Fruit fly (Drosophila melanogaster) whole organism, embryonic: Measurements from ENCODE around the gene Prp16.

ENCODE experiments used
- Bdp1 ChIP-seq: fragments of 200-800 bp; sonication (Bioruptor generic); optimal IDR thresholded peaks from 3 replicates; lab custom pipeline; 2016; ENCODE audit warnings: missing biosample characterization, missing genetic modification characterization
- CG11456 ChIP-seq: fragments of 200-800 bp; sonication (Bioruptor generic); IDR thresholded peaks from 3 replicates; pipeline ENCODE4 v1.3.6; 2022; ENCODE audit warnings: missing biosample characterization, missing genetic modification characterization
- CG11723 ChIP-seq: fragments of 200-800 bp; sonication (Bioruptor generic); optimal IDR thresholded peaks from 2 replicates; lab custom pipeline; 2017; ENCODE audit warnings: missing biosample characterization, mild to moderate bottlenecking, missing genetic modification characterization
- CG12769 ChIP-seq: fragments of 200-800 bp; sonication (Bioruptor generic); optimal IDR thresholded peaks from 2 replicates; lab custom pipeline; 2019; ENCODE audit warnings: missing biosample characterization, mild to moderate bottlenecking, missing genetic modification characterization, moderate library complexity
- CG13775 ChIP-seq: fragments of 200-800 bp; sonication (Bioruptor generic); optimal IDR thresholded peaks from 3 replicates; lab custom pipeline; 2017; ENCODE audit warnings: missing biosample characterization, mild to moderate bottlenecking, missing genetic modification characterization
- CG13894 ChIP-seq: fragments of 200-800 bp; sonication (Bioruptor generic); optimal IDR thresholded peaks from 3 replicates; lab custom pipeline; 2018; ENCODE audit warnings: missing biosample characterization, mild to moderate bottlenecking, missing genetic modification characterization, moderate library complexity
- CG14965 ChIP-seq: fragments of 200-800 bp; sonication (Bioruptor generic); optimal IDR thresholded peaks from 2 replicates; lab custom pipeline; 2016; ENCODE audit warnings: missing biosample characterization, missing genetic modification characterization, borderline replicate concordance
- CG17385 ChIP-seq: fragments of 200-800 bp; sonication (Bioruptor generic); optimal IDR thresholded peaks from 3 replicates; lab custom pipeline; 2018; ENCODE audit warnings: missing biosample characterization, mild to moderate bottlenecking, missing genetic modification characterization
- CG1792 ChIP-seq: fragments of 200-800 bp; sonication (Bioruptor generic); optimal IDR thresholded peaks from 2 replicates; lab custom pipeline; 2016; ENCODE audit warnings: missing biosample characterization, missing genetic modification characterization
- CG18599 ChIP-seq: fragments of 200-800 bp; sonication (Bioruptor generic); optimal IDR thresholded peaks from 3 replicates; lab custom pipeline; 2017; ENCODE audit warnings: missing biosample characterization, missing genetic modification characterization, mild to moderate bottlenecking, moderate library complexity, missing genetic modification reagents
- CG2202 ChIP-seq: fragments of 200-800 bp; sonication (Bioruptor generic); optimal IDR thresholded peaks from 2 replicates; lab custom pipeline; 2018; ENCODE audit warnings: missing biosample characterization, mild to moderate bottlenecking, missing genetic modification characterization
- CG3065 ChIP-seq: fragments of 200-800 bp; sonication (Bioruptor generic); optimal IDR thresholded peaks from 2 replicates; lab custom pipeline; 2016; ENCODE audit warnings: missing biosample characterization, missing genetic modification characterization
- CG32767 ChIP-seq: fragments of 200-800 bp; sonication (Bioruptor generic); IDR thresholded peaks from 2 replicates; pipeline ENCODE4 v1.3.6; 2022; ENCODE audit warnings: missing biosample characterization, missing genetic modification characterization
- CG3281 ChIP-seq: fragments of 200-800 bp; sonication (Bioruptor generic); optimal IDR thresholded peaks from 3 replicates; lab custom pipeline; 2017; ENCODE audit warnings: missing biosample characterization, mild to moderate bottlenecking, missing genetic modification characterization
- CG34422 ChIP-seq: fragments of 200-800 bp; sonication (Bioruptor generic); IDR thresholded peaks from 3 replicates; pipeline ENCODE4 v1.3.6; 2022; ENCODE audit warnings: missing biosample characterization, missing genetic modification characterization
- CG42726 ChIP-seq: fragments of 200-800 bp; sonication (Bioruptor generic); IDR thresholded peaks from 2 replicates; pipeline ENCODE4 v1.3.6; 2022; ENCODE audit warnings: missing biosample characterization, missing genetic modification characterization; ENCODE audit not compliant: partially characterized antibody
- CG5180 ChIP-seq: fragments of 200-800 bp; sonication (Bioruptor generic); optimal IDR thresholded peaks from 3 replicates; lab custom pipeline; 2017; ENCODE audit warnings: missing biosample characterization, missing genetic modification characterization, mild to moderate bottlenecking, moderate library complexity, missing genetic modification reagents
- CG7745 ChIP-seq: fragments of 200-800 bp; sonication (Bioruptor generic); optimal IDR thresholded peaks from 2 replicates; lab custom pipeline; 2018; ENCODE audit warnings: missing biosample characterization, mild to moderate bottlenecking, missing genetic modification characterization, moderate library complexity
- CG8944 ChIP-seq: fragments of 200-800 bp; sonication (Bioruptor generic); optimal IDR thresholded peaks from 3 replicates; lab custom pipeline; 2016; ENCODE audit warnings: missing biosample characterization, missing genetic modification characterization
- D ChIP-seq, 2 experiments: fragments of 200-800 bp in 1 of 2; fragments of >200 bp in 1 of 2; sonication (Bioruptor generic) in 1 of 2; optimal IDR thresholded peaks; 2 replicates in 1 of 2; 3 replicates in 1 of 2; lab custom pipeline; 2017; ENCODE audit warnings: mild to moderate bottlenecking in 1 of 2, missing biosample characterization in 1 of 2, missing genetic modification characterization in 1 of 2, missing genetic modification reagents in 1 of 2
- E2f1 ChIP-seq: fragments of 200-800 bp; sonication (Bioruptor generic); IDR thresholded peaks from 2 replicates; pipeline ENCODE4 v1.3.6; 2022; ENCODE audit warnings: missing biosample characterization, missing genetic modification characterization
- Ets97D ChIP-seq: fragments of 200-800 bp; sonication (Bioruptor generic); optimal IDR thresholded peaks from 3 replicates; lab custom pipeline; 2016; ENCODE audit warnings: missing biosample characterization, missing genetic modification characterization
- Gsc ChIP-seq: fragments of 200-800 bp; sonication (Bioruptor generic); IDR thresholded peaks from 2 replicates; pipeline ENCODE4 v1.3.6; 2022; ENCODE audit warnings: missing biosample characterization, missing genetic modification characterization
- Hr39 ChIP-seq: fragments of >200 bp; optimal IDR thresholded peaks from 2 replicates; lab custom pipeline; 2017
- Hr78 ChIP-seq, 2 experiments: fragments of 200-800 bp in 1 of 2; fragments of >200 bp in 1 of 2; sonication (Bioruptor generic) in 1 of 2; optimal IDR thresholded peaks; 2 replicates each; lab custom pipeline; 2017 to 2019; ENCODE audit warnings: missing biosample characterization in 2 of 2, missing genetic modification characterization in 2 of 2, mild to moderate bottlenecking in 1 of 2, moderate library complexity in 1 of 2
- Hsf ChIP-seq: fragments of 200-800 bp; sonication (Bioruptor generic); optimal IDR thresholded peaks from 3 replicates; lab custom pipeline; 2016; ENCODE audit warnings: missing biosample characterization, missing genetic modification characterization
- Oaz ChIP-seq: fragments of 200-800 bp; sonication (Bioruptor generic); IDR thresholded peaks from 2 replicates; pipeline ENCODE4 v1.3.6; 2022; ENCODE audit warnings: missing biosample characterization, missing genetic modification characterization
- Scr ChIP-seq: fragments of 200-800 bp; sonication (Bioruptor generic); IDR thresholded peaks from 2 replicates; pipeline ENCODE4 v1.3.6; 2022; ENCODE audit warnings: missing biosample characterization, missing genetic modification characterization; ENCODE audit not compliant: partially characterized antibody
- Side ChIP-seq: fragments of 200-800 bp; sonication (Bioruptor generic); optimal IDR thresholded peaks from 2 replicates; lab custom pipeline; 2016; ENCODE audit warnings: missing biosample characterization, missing genetic modification characterization
- Sox100B ChIP-seq: fragments of 200-800 bp; sonication (Bioruptor generic); optimal IDR thresholded peaks from 3 replicates; lab custom pipeline; 2018; ENCODE audit warnings: missing biosample characterization, mild to moderate bottlenecking, missing genetic modification characterization
- YL-1 ChIP-seq: fragments of 200-800 bp; sonication (Bioruptor generic); optimal IDR thresholded peaks from 3 replicates; lab custom pipeline; 2017; ENCODE audit warnings: missing biosample characterization, mild to moderate bottlenecking, missing genetic modification characterization
- ac ChIP-seq: fragments of 200-800 bp; sonication (Bioruptor generic); optimal IDR thresholded peaks from 3 replicates; lab custom pipeline; 2017; ENCODE audit warnings: missing biosample characterization, mild to moderate bottlenecking, missing genetic modification characterization
- aop ChIP-seq: fragments of 200-800 bp; sonication (Bioruptor generic); IDR thresholded peaks from 2 replicates; pipeline ENCODE4 v1.3.6; 2022; ENCODE audit warnings: missing biosample characterization, missing genetic modification characterization
- bigmax ChIP-seq: fragments of 200-800 bp; sonication (Bioruptor generic); optimal IDR thresholded peaks from 2 replicates; lab custom pipeline; 2018; ENCODE audit warnings: missing biosample characterization, mild to moderate bottlenecking, missing genetic modification characterization
- br ChIP-seq: fragments of >200 bp; optimal IDR thresholded peaks from 2 replicates; lab custom pipeline; 2017
- btn ChIP-seq: fragments of 200-800 bp; sonication (Bioruptor generic); optimal IDR thresholded peaks from 2 replicates; lab custom pipeline; 2016; ENCODE audit warnings: missing biosample characterization, missing genetic modification characterization
- caup ChIP-seq: fragments of 200-800 bp; sonication (Bioruptor generic); optimal IDR thresholded peaks from 3 replicates; lab custom pipeline; 2017; ENCODE audit warnings: missing biosample characterization, mild to moderate bottlenecking, missing genetic modification characterization, moderate library complexity; ENCODE audit not compliant: severe bottlenecking
- chif ChIP-seq, 2 experiments: fragments of 200-800 bp; sonication (Bioruptor generic); optimal IDR thresholded peaks; 3 replicates each; lab custom pipeline; 2016; ENCODE audit warnings: missing biosample characterization in 2 of 2, missing genetic modification characterization in 2 of 2
- dysf ChIP-seq: fragments of 200-800 bp; sonication (Bioruptor generic); IDR thresholded peaks from 3 replicates; pipeline ENCODE4 v1.3.6; 2022; ENCODE audit warnings: missing biosample characterization, missing genetic modification characterization
- fd102C ChIP-seq: fragments of 200-800 bp; sonication (Bioruptor generic); optimal IDR thresholded peaks from 2 replicates; lab custom pipeline; 2018; ENCODE audit warnings: missing biosample characterization, mild to moderate bottlenecking, missing genetic modification characterization, moderate library complexity
- fu2 ChIP-seq: fragments of 200-800 bp; sonication (Bioruptor generic); optimal IDR thresholded peaks from 2 replicates; lab custom pipeline; 2016; ENCODE audit warnings: missing biosample characterization, missing genetic modification characterization
- gfzf ChIP-seq: fragments of 200-800 bp; sonication (Bioruptor generic); optimal IDR thresholded peaks from 2 replicates; lab custom pipeline; 2016; ENCODE audit warnings: missing biosample characterization, mild to moderate bottlenecking, missing genetic modification characterization, moderate library complexity
- insv ChIP-seq, 2 experiments: fragments of 200-800 bp; sonication (Bioruptor generic); optimal IDR thresholded peaks; 3 replicates each; lab custom pipeline; 2016 to 2018; ENCODE audit warnings: missing biosample characterization in 2 of 2, missing genetic modification characterization in 2 of 2
- mirr ChIP-seq: fragments of 200-800 bp; sonication (Bioruptor generic); optimal IDR thresholded peaks from 3 replicates; lab custom pipeline; 2018; ENCODE audit warnings: missing biosample characterization, mild to moderate bottlenecking, missing genetic modification characterization
- otp ChIP-seq: fragments of 200-800 bp; sonication (Bioruptor generic); IDR thresholded peaks from 3 replicates; pipeline ENCODE4, ENCODE4 v1.3.6; 2022; ENCODE audit warnings: missing biosample characterization, missing genetic modification characterization
- pros ChIP-seq: fragments of 200-800 bp; sonication (Bioruptor generic); optimal IDR thresholded peaks from 3 replicates; lab custom pipeline; 2019; ENCODE audit warnings: missing biosample characterization, mild to moderate bottlenecking, missing genetic modification characterization, moderate library complexity
- psq ChIP-seq: fragments of 200-800 bp; sonication (Bioruptor generic); optimal IDR thresholded peaks from 2 replicates; lab custom pipeline; 2017; ENCODE audit warnings: missing biosample characterization, missing genetic modification characterization
- scrt ChIP-seq: fragments of 200-800 bp; sonication (Bioruptor generic); optimal IDR thresholded peaks from 2 replicates; lab custom pipeline; 2018; ENCODE audit warnings: missing biosample characterization, mild to moderate bottlenecking, missing genetic modification characterization, moderate library complexity
- sob ChIP-seq: fragments of 200-800 bp; sonication (Bioruptor generic); IDR thresholded peaks from 2 replicates; pipeline ENCODE4 v1.3.6; 2022; ENCODE audit warnings: missing biosample characterization, missing genetic modification characterization
- tll ChIP-seq, 2 experiments: fragments of 200-800 bp in 1 of 2; fragments of >200 bp in 1 of 2; sonication (Bioruptor generic) in 1 of 2; optimal IDR thresholded peaks; 2 replicates each; lab custom pipeline; 2017 to 2019; ENCODE audit warnings: missing biosample characterization in 2 of 2, missing genetic modification characterization in 2 of 2, mild to moderate bottlenecking in 1 of 2, moderate library complexity in 1 of 2

Prp16 gene

DNA sequence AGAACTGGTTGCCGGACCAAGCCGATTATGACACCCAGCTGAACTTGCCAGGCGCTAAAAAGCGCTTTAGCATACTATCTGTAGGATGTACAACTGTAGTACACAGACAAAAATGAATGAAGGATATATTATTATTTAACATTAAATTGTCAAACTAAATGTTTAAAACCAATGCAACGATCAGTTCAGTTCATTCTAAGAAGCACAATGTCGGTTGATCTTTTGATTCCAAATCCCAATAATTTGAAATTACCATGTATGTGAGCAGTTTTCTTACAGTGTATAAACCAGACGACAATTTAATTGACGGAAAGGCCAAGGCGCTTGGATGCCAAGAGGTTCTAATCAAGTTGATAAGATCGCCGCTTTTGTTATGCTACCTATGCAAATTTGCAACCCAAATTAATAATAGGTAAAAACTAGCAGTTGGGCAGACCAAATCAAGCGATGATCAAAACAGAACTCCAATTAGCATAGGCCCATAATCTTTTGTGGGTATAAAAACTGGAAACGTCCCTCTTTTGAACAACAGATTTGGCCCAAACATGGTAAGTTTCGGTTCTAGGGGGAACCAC, 32.0 kb upstream of the Prp16 start, which contains the start of gene CG12480 (continued):
- TF ChIP-seq Gsc (no peak), Ets97D (GFP tag; lab: Kevin White, UChicago) (no peak), YL-1 (no peak), CG17385 (GFP tag; lab: Kevin White, UChicago) (peak; percentile 42), bigmax (GFP tag; lab: Kevin White, UChicago) (no peak), CG7745 (tag; lab: Kevin White, UChicago) (no peak), CG1792 (no peak), Hsf (GFP tag; lab: Kevin White, UChicago) (peak; percentile 33), CG5180 (GFP tag; lab: Kevin White, UChicago) (no peak), CG3065 (GFP tag; lab: Kevin White, UChicago) (no peak), CG12769 (tag; lab: Kevin White, UChicago) (peak; percentile 77), E2f1 (no peak), ac (GFP tag; lab: Kevin White, UChicago) (no peak), CG2202 (tag; lab: Kevin White, UChicago) (no peak), D (optimal IDR thresholded peaks at IDR 0.05; lab: Kevin White, UChicago) (no peak), D (GFP tag; optimal IDR thresholded peaks at IDR 0.05; lab: Kevin White, UChicago) (no peak), CG8944 (GFP tag; lab: Kevin White, UChicago) (no peak), otp (GFP tag; lab: Robert Waterston, UW) (no peak), Oaz (GFP tag; lab: Robert Waterston, UW) (no peak), CG11456 (no peak; the same call in 2 of the 3 replicates), psq (GFP tag; lab: Kevin White, UChicago) (no peak), dysf (GFP tag; lab: Robert Waterston, UW) (peak; percentile 70; the same call in 2 of the 3 replicates), aop (GFP tag; lab: Robert Waterston, UW) (no peak), caup (peak; percentile 72), CG18599 (GFP tag; lab: Kevin White, UChicago) (peak; percentile 70), Scr (GFP tag; lab: Robert Waterston, UW) (no peak), CG34422 (GFP tag; lab: Robert Waterston, UW) (no peak), Sox100B (GFP tag; lab: Kevin White, UChicago) (no peak), tll (GFP tag; optimal IDR thresholded peaks at IDR 0.05; lab: Kevin White, UChicago) (no peak), pros (no peak), scrt (peak; percentile 63), Side (GFP tag; lab: Kevin White, UChicago) (no peak), fd102C (GFP tag; lab: Kevin White, UChicago) (no peak), CG13775 (peak; percentile 43), CG42726 (GFP tag; lab: Robert Waterston, UW) (no peak), fu2 (GFP tag; lab: Kevin White, UChicago) (peak; percentile 42), CG32767 (GFP tag; lab: Robert Waterston, UW) (no peak), CG14965 (no peak), gfzf (GFP tag; lab: Kevin White, UChicago) (no peak), chif (GFP tag; optimal IDR thresholded peaks at IDR 0.05; lab: Kevin White, UChicago) (peak in 1 of 2 experiments; percentile 0), CG11723 (no peak), mirr (GFP tag; lab: Kevin White, UChicago) (peak; percentile 31), btn (GFP tag; lab: Kevin White, UChicago) (no peak), insv (GFP tag; optimal IDR thresholded peaks at IDR 0.05; lab: Kevin White, UChicago) (no peak), Hr78 (GFP tag; optimal IDR thresholded peaks at IDR 0.05; lab: Kevin White, UChicago) (no peak), sob (GFP tag; lab: Robert Waterston, UW) (peak; percentile 53; the same call in 1 of the 2 replicates), br (no peak), CG13894 (tag; lab: Kevin White, UChicago) (peak; percentile 64), Bdp1 (GFP tag; lab: Kevin White, UChicago) (no peak), Hr39 (lab: Kevin White, UChicago) (no peak), CG3281 (peak; percentile 79)
